Worm (Caenorhabditis elegans): ENCODE data around the gene Y79H2A.12.

Gene Y79H2A.12

DNA sequence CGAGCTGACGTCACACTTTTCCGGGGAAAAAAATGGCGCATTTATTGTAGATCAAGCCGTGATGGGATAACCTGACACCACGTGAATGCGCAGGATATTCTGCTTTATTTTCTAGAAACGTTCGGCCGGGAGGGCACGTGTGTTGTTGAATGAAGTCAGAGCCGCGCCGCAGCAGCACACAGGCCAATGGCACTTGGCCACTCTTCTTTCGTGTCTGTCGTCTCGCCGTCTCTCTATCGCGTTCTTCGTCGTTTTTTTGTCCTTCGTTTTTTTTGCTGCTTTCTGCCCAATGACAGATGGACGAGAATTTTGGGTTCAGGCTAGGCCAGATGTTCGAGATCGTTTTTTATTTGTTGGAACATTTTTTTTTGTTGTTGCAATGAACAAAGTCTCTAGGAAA is 47.1 kb downstream of the Y79H2A.12 start (continued):
- TF ChIP-seq nhr-42 (GFP tag; IDR thresholded peaks at IDR 0.05) = no peak
- TF ChIP-seq set-16 (GFP tag; IDR thresholded peaks at IDR 0.05) = peak; percentile 24; the same call in 1 of the 2 replicates
- TF ChIP-seq fkh-10 (GFP tag; optimal IDR thresholded peaks at IDR 0.05) = no peak
- TF ChIP-seq nhr-10 (tag; optimal IDR thresholded peaks at IDR 0.05) = no peak
- TF ChIP-seq nhr-77 (tag; optimal IDR thresholded peaks at IDR 0.05) = peak; percentile 34
- TF ChIP-seq daf-8 (GFP tag; IDR thresholded peaks at IDR 0.05) = no peak
- TF ChIP-seq lin-1 (GFP tag; IDR thresholded peaks at IDR 0.05) = no peak
- no peak for TF ChIP-seq jun-1 (tag; optimal IDR thresholded peaks at IDR 0.05)
- TF ChIP-seq lsy-2 (tag; optimal IDR thresholded peaks at IDR 0.05) = peak in 1 of 2 experiments; percentile 65
- TF ChIP-seq nhr-76 (tag; optimal IDR thresholded peaks at IDR 0.05) = no peak
- no peak for TF ChIP-seq ceh-20 (GFP tag; IDR thresholded peaks at IDR 0.05)
- TF ChIP-seq cey-2 (tag; optimal IDR thresholded peaks at IDR 0.05; ENCODE audit: borderline replicate concordance, insufficient read depth) = no peak
- TF ChIP-seq ztf-7 (tag; optimal IDR thresholded peaks at IDR 0.05) = no peak
- TF ChIP-seq vab-7 (GFP tag; IDR thresholded peaks at IDR 0.05) = no peak
- TF ChIP-seq zip-2 (tag; optimal IDR thresholded peaks at IDR 0.05) = no peak
- TF ChIP-seq rbr-2 (tag; optimal IDR thresholded peaks at IDR 0.05) = peak; percentile 42
- no peak for TF ChIP-seq T26A8.4 (GFP tag; IDR thresholded peaks at IDR 0.05)
- no peak for TF ChIP-seq spr-3 (GFP tag; optimal IDR thresholded peaks at IDR 0.05)
- TF ChIP-seq lin-39 (tag; optimal IDR thresholded peaks at IDR 0.05) = no peak
- no peak for TF ChIP-seq F44E2.7 (GFP tag; IDR thresholded peaks at IDR 0.05)
- no peak for TF ChIP-seq aha-1 (tag)
- TF ChIP-seq unc-130 (GFP tag; optimal IDR thresholded peaks at IDR 0.05) = no peak
- no peak for TF ChIP-seq pqm-1 (tag; optimal IDR thresholded peaks at IDR 0.05)
- TF ChIP-seq duxl-1 (tag; optimal IDR thresholded peaks at IDR 0.05; ENCODE audit: poor library complexity) = no peak
- no peak for TF ChIP-seq ceh-28 (tag; optimal IDR thresholded peaks at IDR 0.05)
- 0 out of 2 replicates have a peak, but pooled peaks have one; percentile 47 for TF ChIP-seq dmd-8 (GFP tag; IDR thresholded peaks at IDR 0.05)
- peak; percentile 65 for TF ChIP-seq mep-1 (tag; optimal IDR thresholded peaks at IDR 0.05)
- TF ChIP-seq nhr-111 (GFP tag; optimal IDR thresholded peaks at IDR 0.05) = no peak
- no peak for TF ChIP-seq sdz-12 (GFP tag; optimal IDR thresholded peaks at IDR 0.05)
- no peak for TF ChIP-seq lin-38 (GFP tag; IDR thresholded peaks at IDR 0.05)
- no peak for TF ChIP-seq Y48G9A.11 (GFP tag; IDR thresholded peaks at IDR 0.05)
- no peak for TF ChIP-seq Y5F2A.4 (GFP tag; optimal IDR thresholded peaks at IDR 0.05)
- no peak for TF ChIP-seq mxl-2 (GFP tag; conservative IDR thresholded peaks at IDR 0.05)
- no peak for TF ChIP-seq mdt-29 (GFP tag; IDR thresholded peaks at IDR 0.05)
- TF ChIP-seq nhr-6 (tag; optimal IDR thresholded peaks at IDR 0.05) = peak; percentile 6
- TF ChIP-seq ceh-82 (tag; optimal IDR thresholded peaks at IDR 0.05) = no peak
- TF ChIP-seq lir-3 (tag; optimal IDR thresholded peaks at IDR 0.05) = no peak
- peak in 1 of 2 experiments; percentile 53 for TF ChIP-seq hif-1 (tag; optimal IDR thresholded peaks at IDR 0.05)
- TF ChIP-seq nhr-11 (tag; optimal IDR thresholded peaks at IDR 0.05) = no peak
- TF ChIP-seq daf-16 (GFP tag; optimal IDR thresholded peaks at IDR 0.05) = no peak
- TF ChIP-seq daf-16 (tag; optimal IDR thresholded peaks at IDR 0.05) = no peak
- TF ChIP-seq ceh-32 (tag; optimal IDR thresholded peaks at IDR 0.05; ENCODE audit: poor library complexity) = no peak
- no peak for TF ChIP-seq D1046.2 (GFP tag; IDR thresholded peaks at IDR 0.05)
- peak; percentile 87 for TF ChIP-seq hlh-30 (tag; optimal IDR thresholded peaks at IDR 0.05; ENCODE audit: insufficient read depth)
- no peak for TF ChIP-seq arid-1 (GFP tag; conservative IDR thresholded peaks at IDR 0.05)
- no peak for TF ChIP-seq tag-97 (GFP tag; IDR thresholded peaks at IDR 0.05)
- no peak for TF ChIP-seq ztf-11 (tag; optimal IDR thresholded peaks at IDR 0.05)
- TF ChIP-seq dpl-1 (GFP tag; optimal IDR thresholded peaks at IDR 0.05) = peak; percentile 36
- TF ChIP-seq zfp-2 (tag; optimal IDR thresholded peaks at IDR 0.05) = no peak
- no peak for TF ChIP-seq nhr-48 (tag; optimal IDR thresholded peaks at IDR 0.05)
- TF ChIP-seq egl-43 (GFP tag; IDR thresholded peaks at IDR 0.05) = no peak
- 0 out of 2 replicates have a peak, but pooled peaks have one; percentile 38 for TF ChIP-seq ctbp-1 (GFP tag; IDR thresholded peaks at IDR 0.05)
- TF ChIP-seq F26F4.8 (GFP tag; conservative IDR thresholded peaks at IDR 0.05) = no peak
